Worm (Caenorhabditis elegans) whole organism, late embryonic: ENCODE results near the gene F23F1.2.

Experiments
- C08G9.2 ChIP-seq: sonication (generic microtip); optimal IDR thresholded peaks from 2 replicates; lab custom pipeline; 2016; ENCODE audit warnings: mild to moderate bottlenecking, missing genetic modification characterization, moderate library complexity, missing compliant biosample characterization
- C38D4.7 ChIP-seq: fragments of 200-800 bp; sonication (Bioruptor generic); optimal IDR thresholded peaks from 2 replicates; lab custom pipeline; 2018; ENCODE audit warnings: mild to moderate bottlenecking, missing genetic modification characterization, moderate library complexity, missing compliant biosample characterization
- F13H6.1 ChIP-seq: sonication (generic microtip); optimal IDR thresholded peaks from 2 replicates; lab custom pipeline; 2016; ENCODE audit warnings: missing genetic modification characterization, missing compliant biosample characterization
- K02D7.2 ChIP-seq: sonication (generic microtip); optimal IDR thresholded peaks from 2 replicates; lab custom pipeline; 2017; ENCODE audit warnings: mild to moderate bottlenecking, missing genetic modification characterization, missing compliant biosample characterization
- T23F11.4 ChIP-seq: fragments of 200-800 bp; sonication (Bioruptor generic); optimal IDR thresholded peaks from 2 replicates; lab custom pipeline; 2018; ENCODE audit warnings: mild to moderate bottlenecking, missing genetic modification characterization, missing compliant biosample characterization
- Y22D7AL.16 ChIP-seq: sonication (generic microtip); optimal IDR thresholded peaks from 2 replicates; lab custom pipeline; 2016; ENCODE audit warnings: missing genetic modification characterization, missing compliant biosample characterization
- ahr-1 ChIP-seq: sonication (generic microtip); optimal IDR thresholded peaks from 2 replicates; lab custom pipeline; 2016; ENCODE audit warnings: missing genetic modification characterization, missing compliant biosample characterization
- ama-1 ChIP-seq: fragments of 150-350 bp; optimal IDR thresholded peaks from 2 replicates; lab custom pipeline; 2014
- ceh-18 ChIP-seq: sonication (generic microtip); optimal IDR thresholded peaks from 2 replicates; lab custom pipeline; 2016; ENCODE audit warnings: missing genetic modification characterization, missing compliant biosample characterization
- ceh-2 ChIP-seq: sonication (generic microtip); optimal IDR thresholded peaks from 2 replicates; lab custom pipeline; 2016; ENCODE audit warnings: missing genotype, missing genetic modification characterization, missing compliant biosample characterization
- ceh-24 ChIP-seq: sonication (generic microtip); optimal IDR thresholded peaks from 2 replicates; lab custom pipeline; 2016; ENCODE audit warnings: mild to moderate bottlenecking, missing genetic modification characterization, missing compliant biosample characterization
- ceh-30 ChIP-seq: fragments of 150-350 bp; optimal IDR thresholded peaks from 2 replicates; lab custom pipeline; 2014; ENCODE audit warnings: missing biosample characterization, missing genetic modification characterization
- ceh-31 ChIP-seq: sonication (generic microtip); optimal IDR thresholded peaks from 2 replicates; lab custom pipeline; 2016; ENCODE audit warnings: missing genetic modification characterization, missing compliant biosample characterization
- ceh-48 ChIP-seq: sonication (generic microtip); optimal IDR thresholded peaks from 2 replicates; lab custom pipeline; 2016; ENCODE audit warnings: missing genetic modification characterization, inconsistent platforms, missing compliant biosample characterization
- che-1 ChIP-seq: sonication (generic microtip); optimal IDR thresholded peaks from 2 replicates; lab custom pipeline; 2016; ENCODE audit warnings: mild to moderate bottlenecking, missing genetic modification characterization, missing compliant biosample characterization
- dmd-4 ChIP-seq: sonication (generic microtip); optimal IDR thresholded peaks from 2 replicates; lab custom pipeline; 2016; ENCODE audit warnings: borderline replicate concordance, missing genetic modification characterization, missing compliant biosample characterization
- elt-4 ChIP-seq: sonication (generic microtip); optimal IDR thresholded peaks from 2 replicates; lab custom pipeline; 2016; ENCODE audit warnings: missing genetic modification characterization, missing compliant biosample characterization
- ets-4 ChIP-seq: sonication (generic microtip); optimal IDR thresholded peaks from 2 replicates; lab custom pipeline; 2016; ENCODE audit warnings: missing genetic modification characterization, missing compliant biosample characterization
- eyg-1 ChIP-seq: sonication (generic microtip); optimal IDR thresholded peaks from 2 replicates; lab custom pipeline; 2016; ENCODE audit warnings: missing genotype, missing genetic modification characterization, missing compliant biosample characterization
- fax-1 ChIP-seq: sonication (generic microtip); optimal IDR thresholded peaks from 2 replicates; lab custom pipeline; 2016; ENCODE audit warnings: missing genotype, missing genetic modification characterization, missing compliant biosample characterization
- fkh-10 ChIP-seq: fragments of 150-350 bp; optimal IDR thresholded peaks from 2 replicates; lab custom pipeline; 2014; ENCODE audit warnings: missing biosample characterization, missing genetic modification reagents, missing genetic modification characterization
- gmeb-2 ChIP-seq: sonication (generic microtip); optimal IDR thresholded peaks from 2 replicates; lab custom pipeline; 2016; ENCODE audit warnings: missing genetic modification characterization, inconsistent platforms, missing compliant biosample characterization
- hlh-13 ChIP-seq: fragments of 200-800 bp; sonication (Bioruptor generic); optimal IDR thresholded peaks from 2 replicates; lab custom pipeline; 2018; ENCODE audit warnings: mild to moderate bottlenecking, missing genetic modification characterization, missing compliant biosample characterization
- hlh-15 ChIP-seq: sonication (generic microtip); optimal IDR thresholded peaks from 2 replicates; lab custom pipeline; 2016; ENCODE audit warnings: missing genetic modification characterization, missing compliant biosample characterization
- hlh-30 ChIP-seq: sonication (generic microtip); optimal IDR thresholded peaks from 2 replicates; lab custom pipeline; 2017; ENCODE audit warnings: antibody characterized with exemption, missing genetic modification characterization, missing compliant biosample characterization; ENCODE audit not compliant: insufficient read depth
- lin-11 ChIP-seq: fragments of 200-800 bp; sonication (Bioruptor generic); optimal IDR thresholded peaks from 2 replicates; lab custom pipeline; 2018; ENCODE audit warnings: mild to moderate bottlenecking, missing genetic modification characterization, missing compliant biosample characterization
- madf-2 ChIP-seq: sonication (generic microtip); optimal IDR thresholded peaks from 2 replicates; lab custom pipeline; 2017; ENCODE audit warnings: missing genetic modification characterization, missing compliant biosample characterization
- mec-3 ChIP-seq: sonication (generic microtip); optimal IDR thresholded peaks from 2 replicates; lab custom pipeline; 2016; ENCODE audit warnings: borderline replicate concordance, missing genetic modification characterization, missing compliant biosample characterization
- nfya-1 ChIP-seq: sonication (generic microtip); optimal IDR thresholded peaks from 2 replicates; lab custom pipeline; 2017; ENCODE audit warnings: missing genetic modification characterization, mild to moderate bottlenecking, missing compliant biosample characterization, antibody characterized with exemption, moderate library complexity
- nhr-232 ChIP-seq: sonication (generic microtip); optimal IDR thresholded peaks from 2 replicates; lab custom pipeline; 2016; ENCODE audit warnings: missing genetic modification characterization, missing compliant biosample characterization
- rnt-1 ChIP-seq: sonication (generic microtip); optimal IDR thresholded peaks from 2 replicates; lab custom pipeline; 2016; ENCODE audit warnings: missing genetic modification characterization, missing compliant biosample characterization
- sox-2 ChIP-seq: fragments of 200-800 bp; sonication (Bioruptor generic); IDR thresholded peaks from 2 replicates; pipeline ENCODE4 v1.3.6; 2022; ENCODE audit warnings: missing genetic modification reagents, missing genetic modification characterization, missing compliant biosample characterization
- sox-4 ChIP-seq: sonication (generic microtip); optimal IDR thresholded peaks from 2 replicates; lab custom pipeline; 2017; ENCODE audit warnings: mild to moderate bottlenecking, missing genetic modification characterization, inconsistent platforms, missing compliant biosample characterization
- syd-9 ChIP-seq: sonication (generic microtip); optimal IDR thresholded peaks from 2 replicates; lab custom pipeline; 2016; ENCODE audit warnings: mild to moderate bottlenecking, missing genetic modification characterization, moderate library complexity, missing compliant biosample characterization
- tbx-2 ChIP-seq: sonication (generic microtip); optimal IDR thresholded peaks from 2 replicates; lab custom pipeline; 2016; ENCODE audit warnings: missing genetic modification characterization, missing compliant biosample characterization
- tbx-7 ChIP-seq: sonication (generic microtip); optimal IDR thresholded peaks from 2 replicates; lab custom pipeline; 2016; ENCODE audit warnings: missing genotype, missing genetic modification characterization, missing compliant biosample characterization
- ttx-3 ChIP-seq: sonication (generic microtip); optimal IDR thresholded peaks from 2 replicates; lab custom pipeline; 2016; ENCODE audit warnings: missing genetic modification reagents, missing genetic modification characterization, missing compliant biosample characterization
- unc-42 ChIP-seq: sonication (generic microtip); optimal IDR thresholded peaks from 2 replicates; lab custom pipeline; 2016; ENCODE audit warnings: missing genotype, missing genetic modification characterization, missing compliant biosample characterization
- unc-86 ChIP-seq: sonication (generic microtip); optimal IDR thresholded peaks from 2 replicates; lab custom pipeline; 2016; ENCODE audit warnings: missing genetic modification characterization, missing compliant biosample characterization
- zip-5 ChIP-seq: sonication (generic microtip); optimal IDR thresholded peaks from 2 replicates; lab custom pipeline; 2016; ENCODE audit warnings: missing genetic modification characterization, missing compliant biosample characterization
- ztf-16 ChIP-seq: sonication (generic microtip); optimal IDR thresholded peaks from 2 replicates; lab custom pipeline; 2017; ENCODE audit warnings: missing genetic modification characterization, missing compliant biosample characterization

The F23F1.2 gene

ce11 chrII:24559-24998 lies 9.4 kb upstream of the F23F1.2 start, which contains the start of gene enee-1:
Gene enee-1, plus strand, starts transcription at chrII:24666.
- TF ChIP-seq nfya-1 (tag; lab: Kevin White, UChicago): peak; percentile 54
- no peak for TF ChIP-seq madf-2 (tag; lab: Kevin White, UChicago)
- TF ChIP-seq ceh-30 (tag; lab: Kevin White, UChicago): peak; percentile 68
- no peak for TF ChIP-seq T23F11.4 (GFP tag; lab: Kevin White, UChicago)
- no peak for TF ChIP-seq K02D7.2
- TF ChIP-seq ceh-31 (tag; lab: Kevin White, UChicago): peak; percentile 21
- TF ChIP-seq tbx-7: no peak
- TF ChIP-seq hlh-15 (tag; lab: Kevin White, UChicago): no peak
- no peak for TF ChIP-seq zip-5
- no peak for TF ChIP-seq sox-2 (GFP tag; lab: Robert Waterston, UW)
- no peak for TF ChIP-seq ets-4 (tag; lab: Kevin White, UChicago)
- no peak for TF ChIP-seq unc-86
- peak; percentile 53 for TF ChIP-seq rnt-1 (tag; lab: Kevin White, UChicago)
- TF ChIP-seq dmd-4 (tag; lab: Kevin White, UChicago): no peak
- no peak for TF ChIP-seq unc-42 (tag; lab: Kevin White, UChicago)
- peak; percentile 8 for TF ChIP-seq ceh-18
- peak; percentile 25 for TF ChIP-seq tbx-2 (tag; lab: Kevin White, UChicago)
- no peak for TF ChIP-seq sox-4 (tag; lab: Kevin White, UChicago)
- TF ChIP-seq Y22D7AL.16 (tag; lab: Kevin White, UChicago): no peak
- peak; percentile 29 for TF ChIP-seq ceh-48 (tag; lab: Kevin White, UChicago)
- no peak for TF ChIP-seq ceh-2 (tag; lab: Kevin White, UChicago)
- TF ChIP-seq fkh-10 (GFP tag; lab: Kevin White, UChicago): no peak
- TF ChIP-seq nhr-232 (tag; lab: Kevin White, UChicago): no peak
- no peak for TF ChIP-seq fax-1 (tag; lab: Kevin White, UChicago)

- no peak for TF ChIP-seq hlh-13 (GFP tag; lab: Kevin White, UChicago)
- TF ChIP-seq C08G9.2 (tag; lab: Kevin White, UChicago): no peak
- no peak for TF ChIP-seq ceh-24
- no peak for TF ChIP-seq nfya-1 (tag; lab: Kevin White, UChicago)
- no peak for TF ChIP-seq gmeb-2 (tag; lab: Kevin White, UChicago)
- TF ChIP-seq syd-9 (tag; lab: Kevin White, UChicago): no peak
- no peak for TF ChIP-seq F13H6.1
- TF ChIP-seq lin-11 (tag; lab: Kevin White, UChicago): no peak
- TF ChIP-seq ahr-1 (tag; lab: Kevin White, UChicago): no peak
- no peak for TF ChIP-seq C38D4.7 (GFP tag; lab: Kevin White, UChicago)
- TF ChIP-seq tbx-7: no peak
- no peak for TF ChIP-seq che-1 (tag; lab: Kevin White, UChicago)
- no peak for TF ChIP-seq elt-4 (tag; lab: Kevin White, UChicago)
- no peak for TF ChIP-seq unc-42 (tag; lab: Kevin White, UChicago)
- no peak for TF ChIP-seq mec-3 (tag; lab: Kevin White, UChicago)
Measured at ce11 chrII:28283-28682, 5.7 kb upstream of the F23F1.2 start, which contains the start of gene F23F1.4. Gene F23F1.4, minus strand, starts transcription at chrII:28423.

- TF ChIP-seq ceh-48 (tag; lab: Kevin White, UChicago): no peak
- no peak for TF ChIP-seq eyg-1 (tag; lab: Kevin White, UChicago)
- TF ChIP-seq madf-2 (tag; lab: Kevin White, UChicago): no peak
- TF ChIP-seq ceh-18: no peak
- no peak for TF ChIP-seq che-1 (tag; lab: Kevin White, UChicago)
Measured at ce11 chrII:29578-29977, 4.4 kb upstream of the F23F1.2 start.

ce11 chrII:31521-31920 lies 2.5 kb upstream of the F23F1.2 start, which contains the start of the genes F23F1.5 and fbxc-54:
Gene F23F1.5, minus strand, starts transcription at chrII:31584.
Gene fbxc-54, plus strand, starts transcription at chrII:31719.
- no peak for TF ChIP-seq hlh-30
- no peak for TF ChIP-seq F13H6.1
- TF ChIP-seq mec-3 (tag; lab: Kevin White, UChicago): no peak
- no peak for TF ChIP-seq ahr-1 (tag; lab: Kevin White, UChicago)
- TF ChIP-seq ama-1 (lab: Kevin White, UChicago): no peak
- TF ChIP-seq ets-4 (tag; lab: Kevin White, UChicago): no peak
- no peak for TF ChIP-seq K02D7.2
- TF ChIP-seq unc-42 (tag; lab: Kevin White, UChicago): no peak
- no peak for TF ChIP-seq ztf-16
- no peak for TF ChIP-seq ttx-3 (tag; lab: Kevin White, UChicago)
- no peak for TF ChIP-seq dmd-4 (tag; lab: Kevin White, UChicago)
- no peak for TF ChIP-seq ceh-18
